Worm (Caenorhabditis elegans) whole organism, late embryonic: ENCODE measurements around the gene hmg-4.

Source experiments
- F13H6.1 ChIP-seq: sonication (generic microtip); optimal IDR thresholded peaks from 2 replicates; lab custom pipeline; 2016; ENCODE audit warnings: missing genetic modification characterization, missing compliant biosample characterization
- K02D7.2 ChIP-seq: sonication (generic microtip); optimal IDR thresholded peaks from 2 replicates; lab custom pipeline; 2017; ENCODE audit warnings: mild to moderate bottlenecking, missing genetic modification characterization, missing compliant biosample characterization
- K09A11.1 ChIP-seq: sonication (generic microtip); optimal IDR thresholded peaks from 2 replicates; lab custom pipeline; 2017; ENCODE audit warnings: antibody characterized with exemption, mild to moderate bottlenecking, missing genetic modification characterization, missing compliant biosample characterization; ENCODE audit not compliant: insufficient read depth
- ceh-14 ChIP-seq: sonication (generic microtip); optimal IDR thresholded peaks from 2 replicates; lab custom pipeline; 2016; ENCODE audit warnings: missing genotype, missing genetic modification characterization, missing compliant biosample characterization
- ceh-18 ChIP-seq: sonication (generic microtip); optimal IDR thresholded peaks from 2 replicates; lab custom pipeline; 2016; ENCODE audit warnings: missing genetic modification characterization, missing compliant biosample characterization
- ceh-22 ChIP-seq: sonication (generic microtip); optimal IDR thresholded peaks from 2 replicates; lab custom pipeline; 2017; ENCODE audit warnings: missing biosample characterization, missing genetic modification characterization
- ceh-30 ChIP-seq: fragments of 150-350 bp; optimal IDR thresholded peaks from 2 replicates; lab custom pipeline; 2014; ENCODE audit warnings: missing biosample characterization, missing genetic modification characterization
- ceh-34 ChIP-seq: sonication (generic microtip); optimal IDR thresholded peaks from 2 replicates; lab custom pipeline; 2016; ENCODE audit warnings: mild to moderate bottlenecking, missing genetic modification characterization, missing compliant biosample characterization
- ceh-45 ChIP-seq: fragments of 200-800 bp; sonication (Bioruptor generic); IDR thresholded peaks from 2 replicates; pipeline ENCODE4 v1.3.6; 2022; ENCODE audit warnings: missing genetic modification reagents, missing genetic modification characterization, missing compliant biosample characterization
- fax-1 ChIP-seq: sonication (generic microtip); optimal IDR thresholded peaks from 2 replicates; lab custom pipeline; 2016; ENCODE audit warnings: missing genotype, missing genetic modification characterization, missing compliant biosample characterization
- fkh-10 ChIP-seq: fragments of 150-350 bp; optimal IDR thresholded peaks from 2 replicates; lab custom pipeline; 2014; ENCODE audit warnings: missing biosample characterization, missing genetic modification reagents, missing genetic modification characterization
- gmeb-2 ChIP-seq: sonication (generic microtip); optimal IDR thresholded peaks from 2 replicates; lab custom pipeline; 2016; ENCODE audit warnings: missing genetic modification characterization, inconsistent platforms, missing compliant biosample characterization
- hlh-30 ChIP-seq: sonication (generic microtip); optimal IDR thresholded peaks from 2 replicates; lab custom pipeline; 2017; ENCODE audit warnings: antibody characterized with exemption, missing genetic modification characterization, missing compliant biosample characterization; ENCODE audit not compliant: insufficient read depth
- nfya-1 ChIP-seq: sonication (generic microtip); optimal IDR thresholded peaks from 2 replicates; lab custom pipeline; 2017; ENCODE audit warnings: missing genetic modification characterization, mild to moderate bottlenecking, missing compliant biosample characterization, antibody characterized with exemption, moderate library complexity
- nhr-232 ChIP-seq: sonication (generic microtip); optimal IDR thresholded peaks from 2 replicates; lab custom pipeline; 2016; ENCODE audit warnings: missing genetic modification characterization, missing compliant biosample characterization
- ref-2 ChIP-seq: sonication (generic microtip); optimal IDR thresholded peaks from 2 replicates; lab custom pipeline; 2016; ENCODE audit warnings: missing genetic modification characterization, missing compliant biosample characterization
- sox-4 ChIP-seq: sonication (generic microtip); optimal IDR thresholded peaks from 2 replicates; lab custom pipeline; 2017; ENCODE audit warnings: mild to moderate bottlenecking, missing genetic modification characterization, inconsistent platforms, missing compliant biosample characterization
- unc-42 ChIP-seq: sonication (generic microtip); optimal IDR thresholded peaks from 2 replicates; lab custom pipeline; 2016; ENCODE audit warnings: missing genotype, missing genetic modification characterization, missing compliant biosample characterization

The hmg-4 gene

DNA sequence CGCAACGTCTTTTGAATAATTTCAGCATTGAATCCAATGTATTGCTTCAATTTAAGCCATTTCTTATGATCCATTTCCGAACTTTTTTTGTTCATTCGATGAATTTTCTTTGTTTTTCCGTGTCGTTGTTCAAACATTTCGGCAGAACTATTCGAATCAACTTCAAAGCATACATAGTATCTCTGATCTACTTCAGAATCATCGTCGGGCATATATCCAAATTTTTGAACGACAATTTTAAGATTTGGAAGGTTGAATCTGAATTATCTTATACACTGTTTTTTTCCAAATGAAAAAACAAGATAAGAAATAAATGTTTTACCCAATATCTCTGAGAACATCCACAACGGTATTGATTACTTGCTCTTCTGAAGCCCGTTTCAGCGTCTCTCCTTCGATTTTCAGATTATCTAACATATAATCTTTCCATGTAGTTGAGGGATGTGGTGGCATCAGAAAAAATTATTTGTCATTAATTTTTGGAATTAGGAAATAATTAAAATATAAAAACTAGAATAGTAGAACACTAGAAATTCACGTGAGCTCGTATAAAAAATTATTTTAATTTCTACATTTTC lies 52.2 kb downstream of the hmg-4 start, which contains the start of gene lab-2:
Gene lab-2 (minus strand): TSS at position 453 of the 578 bp plus-strand sequence.
- TF ChIP-seq nfya-1 (tag; lab: Kevin White, UChicago): no peak
- TF ChIP-seq fkh-10 (GFP tag; lab: Kevin White, UChicago): no peak
- TF ChIP-seq ceh-34 (tag; lab: Kevin White, UChicago): no peak
- no peak for TF ChIP-seq fax-1
- no peak for TF ChIP-seq ceh-22 (tag; lab: Kevin White, UChicago)
- TF ChIP-seq ref-2 (tag; lab: Kevin White, UChicago): no peak
- no peak for TF ChIP-seq K09A11.1 (tag; lab: Kevin White, UChicago)
- TF ChIP-seq ceh-14 (tag; lab: Kevin White, UChicago): no peak
- TF ChIP-seq ceh-30 (tag; lab: Kevin White, UChicago): no peak
- TF ChIP-seq F13H6.1: no peak
- no peak for TF ChIP-seq ceh-18 (tag; lab: Kevin White, UChicago)
- TF ChIP-seq unc-42 (tag; lab: Kevin White, UChicago): no peak
- no peak for TF ChIP-seq ceh-45 (GFP tag; lab: Robert Waterston, UW)
- TF ChIP-seq K02D7.2 (tag; lab: Kevin White, UChicago): no peak
- no peak for TF ChIP-seq hlh-30
- TF ChIP-seq nhr-232: no peak
- no peak for TF ChIP-seq sox-4 (tag; lab: Kevin White, UChicago)
- no peak for TF ChIP-seq gmeb-2 (tag; lab: Kevin White, UChicago)
